Worm (Caenorhabditis elegans) whole organism, L4 larva: ENCODE measurements around the gene egl-10.

Experiments used
- ama-1 ChIP-seq: fragments of 150-350 bp; optimal IDR thresholded peaks from 2 replicates; lab custom pipeline; 2014; ENCODE audit warnings: inconsistent platforms, mixed read lengths
- ceh-28 ChIP-seq: fragments of 150-350 bp; optimal IDR thresholded peaks from 2 replicates; lab custom pipeline; 2014; ENCODE audit warnings: missing biosample characterization, missing genetic modification reagents, missing genetic modification characterization
- dpl-1 ChIP-seq: fragments of 150-350 bp; optimal IDR thresholded peaks from 2 replicates; lab custom pipeline; 2014; ENCODE audit warnings: missing biosample characterization, missing genetic modification reagents, missing genetic modification characterization
- lin-13 ChIP-seq: fragments of 150-350 bp; optimal IDR thresholded peaks from 2 replicates; lab custom pipeline; 2014; ENCODE audit warnings: missing biosample characterization, missing genetic modification reagents, missing genetic modification characterization
- lin-15B ChIP-seq: fragments of 150-350 bp; sonication (generic microtip); optimal IDR thresholded peaks from 3 replicates; lab custom pipeline; 2014; ENCODE audit warnings: missing biosample characterization, missing genetic modification characterization
- lin-39 ChIP-seq: fragments of 150-350 bp; optimal IDR thresholded peaks from 2 replicates; lab custom pipeline; 2014; ENCODE audit warnings: missing biosample characterization, missing genetic modification reagents, missing genetic modification characterization
- nhr-11 ChIP-seq: fragments of 150-350 bp; optimal IDR thresholded peaks from 2 replicates; lab custom pipeline; 2014; ENCODE audit warnings: missing biosample characterization, missing genetic modification characterization
- nhr-28 ChIP-seq: fragments of 150-350 bp; optimal IDR thresholded peaks from 2 replicates; lab custom pipeline; 2014; ENCODE audit warnings: missing biosample characterization, missing genetic modification characterization
- sdz-12 ChIP-seq: fragments of 200-800 bp; sonication (Bioruptor generic); optimal IDR thresholded peaks from 2 replicates; lab custom pipeline; 2018; ENCODE audit warnings: mild to moderate bottlenecking, missing genetic modification characterization, missing compliant biosample characterization
- skn-1 ChIP-seq: fragments of 150-350 bp; optimal IDR thresholded peaks from 2 replicates; lab custom pipeline; 2014; ENCODE audit warnings: missing biosample characterization, missing genetic modification characterization
- unc-62 ChIP-seq, 3 experiments: fragments of 150-350 bp in 1 of 3; sonication (generic microtip); optimal IDR thresholded peaks in 2 of 3; peaks in 1 of 3; 1 replicate in 1 of 3; 2 replicates in 2 of 3; lab custom pipeline; 2014 to 2017; ENCODE audit warnings: missing biosample characterization in 3 of 3, missing genetic modification characterization in 3 of 3, missing genetic modification reagents in 3 of 3, missing genotype in 1 of 3
- zag-1 ChIP-seq: fragments of 150-350 bp; optimal IDR thresholded peaks from 2 replicates; lab custom pipeline; 2014; ENCODE audit warnings: missing biosample characterization, missing genetic modification characterization

DNA sequence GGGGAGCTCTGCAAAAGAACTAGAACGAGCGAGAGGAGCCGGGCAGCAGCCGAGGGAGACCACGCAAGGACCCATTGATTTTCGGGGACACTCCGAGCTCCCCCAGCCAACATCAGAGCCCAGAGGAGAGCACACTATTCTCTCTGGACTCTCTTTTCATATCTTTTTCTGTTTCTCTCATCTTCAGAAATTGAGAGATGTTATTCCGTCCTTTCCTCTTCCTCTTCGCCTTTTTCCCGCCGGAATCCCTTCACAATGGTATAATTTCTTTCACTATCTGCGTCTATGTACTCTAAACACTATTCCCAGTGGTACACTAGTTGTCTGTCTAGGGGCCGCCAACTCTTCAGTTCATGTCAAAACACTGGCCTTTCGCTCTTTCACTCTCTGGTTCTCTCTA is 2.6 kb upstream of the egl-10 start:
- TF ChIP-seq dpl-1 (peak; percentile 57), skn-1 (tag; lab: Kevin White, UChicago) (no peak), unc-62 (GFP tag; optimal IDR thresholded peaks at IDR 0.05 in 1 of 2; lab: Kevin White, UChicago) (peak in 1 of 2 experiments; percentile 50), unc-62 (tag; optimal IDR thresholded peaks at IDR 0.05; lab: Kevin White, UChicago) (no peak), ama-1 (lab: Kevin White, UChicago) (no peak), sdz-12 (no peak), nhr-11 (tag; lab: Kevin White, UChicago) (peak; percentile 80), lin-13 (GFP tag; lab: Kevin White, UChicago) (no peak), ceh-28 (tag; lab: Kevin White, UChicago) (peak; percentile 31), nhr-28 (tag; lab: Kevin White, UChicago) (peak; percentile 42), zag-1 (peak; percentile 14), lin-39 (tag; lab: Kevin White, UChicago) (no peak), lin-15B (tag; lab: Kevin White, UChicago) (no peak)
